Fruit fly (Drosophila melanogaster): ENCODE data around the gene CG7065.

DNA sequence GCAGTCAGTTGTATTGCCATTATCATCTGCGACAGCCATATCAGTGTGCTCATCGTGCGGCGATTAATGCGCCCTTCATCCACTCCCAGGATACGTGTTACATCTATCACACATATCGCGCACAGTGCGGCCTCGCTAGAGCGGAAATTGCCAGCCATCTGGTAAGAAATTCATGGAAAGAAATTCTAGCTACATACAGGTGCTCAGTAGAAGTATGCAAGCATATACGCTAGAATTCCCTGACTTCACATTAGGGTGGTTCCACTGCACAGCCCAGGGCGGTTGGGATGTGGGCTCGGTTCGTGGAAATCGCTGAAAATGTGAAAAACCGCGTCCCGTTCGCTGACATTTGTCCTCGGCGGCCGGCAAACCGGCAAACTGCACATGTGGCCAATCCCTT lies 1.1 kb upstream of the CG7065 start:
- no peak for TF ChIP-seq CTCF (optimal IDR thresholded peaks at IDR 0.05)
- TF ChIP-seq CG8478 (optimal IDR thresholded peaks at IDR 0.05) = no peak
